Fruit fly (Drosophila melanogaster) whole organism, embryonic: ENCODE data around the gene CG1943.

Experiments
- B-H1 ChIP-seq: fragments of 200-800 bp; sonication (Bioruptor generic); IDR thresholded peaks from 3 replicates; pipeline ENCODE4 v1.3.6; 2022; ENCODE audit warnings: missing biosample characterization, missing genetic modification characterization
- B-H2 ChIP-seq: fragments of 200-800 bp; sonication (Bioruptor generic); optimal IDR thresholded peaks from 2 replicates; lab custom pipeline; 2018; ENCODE audit warnings: missing biosample characterization, mild to moderate bottlenecking, missing genetic modification characterization
- CG10209 ChIP-seq: fragments of 200-800 bp; sonication (Bioruptor generic); optimal IDR thresholded peaks from 3 replicates; lab custom pipeline; 2017; ENCODE audit warnings: missing biosample characterization, mild to moderate bottlenecking, missing genetic modification characterization, missing genetic modification reagents
- CG10959 ChIP-seq: fragments of 200-800 bp; sonication (Bioruptor generic); IDR thresholded peaks from 2 replicates; pipeline ENCODE4 v1.3.6; 2022; ENCODE audit warnings: missing biosample characterization, missing genetic modification characterization
- CG11085 ChIP-seq: fragments of 200-800 bp; sonication (Bioruptor generic); IDR thresholded peaks from 2 replicates; pipeline ENCODE4 v1.3.6; 2022; ENCODE audit warnings: missing biosample characterization, missing genetic modification characterization
- CG11247 ChIP-seq: fragments of 200-800 bp; sonication (Bioruptor generic); IDR thresholded peaks from 2 replicates; pipeline ENCODE4 v1.3.6; 2022; ENCODE audit warnings: missing biosample characterization, missing genetic modification characterization
- CG12071 ChIP-seq: fragments of 200-800 bp; sonication (Bioruptor generic); optimal IDR thresholded peaks from 3 replicates; lab custom pipeline; 2018; ENCODE audit warnings: missing biosample characterization, mild to moderate bottlenecking, missing genetic modification characterization
- CG18599 ChIP-seq: fragments of 200-800 bp; sonication (Bioruptor generic); optimal IDR thresholded peaks from 3 replicates; lab custom pipeline; 2017; ENCODE audit warnings: missing biosample characterization, missing genetic modification characterization, mild to moderate bottlenecking, moderate library complexity, missing genetic modification reagents
- CG2116 ChIP-seq: fragments of 200-800 bp; sonication (Bioruptor generic); optimal IDR thresholded peaks from 3 replicates; lab custom pipeline; 2018; ENCODE audit warnings: missing biosample characterization, mild to moderate bottlenecking, missing genetic modification characterization
- CG32532 ChIP-seq: fragments of 200-800 bp; sonication (Bioruptor generic); IDR thresholded peaks from 2 replicates; pipeline ENCODE4 v1.3.6; 2022; ENCODE audit warnings: missing biosample characterization, missing genetic modification characterization
- CG32772 ChIP-seq: fragments of 200-800 bp; sonication (Bioruptor generic); IDR thresholded peaks from 2 replicates; pipeline ENCODE4 v1.3.6; 2022; ENCODE audit warnings: missing biosample characterization, missing genetic modification characterization
- CG3838 ChIP-seq: fragments of 200-800 bp; sonication (Bioruptor generic); optimal IDR thresholded peaks from 3 replicates; lab custom pipeline; 2016; ENCODE audit warnings: missing biosample characterization, missing genetic modification characterization
- CG4360 ChIP-seq: fragments of 200-800 bp; sonication (Bioruptor generic); IDR thresholded peaks from 2 replicates; pipeline ENCODE4 v1.3.6; 2022; ENCODE audit warnings: missing biosample characterization, missing genetic modification characterization
- CG4404 ChIP-seq: fragments of 200-800 bp; sonication (Bioruptor generic); IDR thresholded peaks from 2 replicates; pipeline ENCODE4 v1.3.6; 2022; ENCODE audit warnings: missing biosample characterization, missing genetic modification characterization
- CG4707 ChIP-seq: fragments of 200-800 bp; sonication (Bioruptor generic); optimal IDR thresholded peaks from 2 replicates; lab custom pipeline; 2018; ENCODE audit warnings: missing biosample characterization, mild to moderate bottlenecking, missing genetic modification characterization, moderate library complexity
- CG4730 ChIP-seq: fragments of 200-800 bp; sonication (Bioruptor generic); IDR thresholded peaks from 2 replicates; pipeline ENCODE4 v1.3.6; 2022; ENCODE audit warnings: missing biosample characterization, missing genetic modification characterization
- CG6854 ChIP-seq: fragments of 200-800 bp; sonication (Bioruptor generic); optimal IDR thresholded peaks from 3 replicates; lab custom pipeline; 2017; ENCODE audit warnings: missing biosample characterization, mild to moderate bottlenecking, missing genetic modification characterization
- CG8765 ChIP-seq: fragments of 200-800 bp; sonication (Bioruptor generic); IDR thresholded peaks from 2 replicates; pipeline ENCODE4 v1.3.6; 2022; ENCODE audit warnings: missing biosample characterization, missing genetic modification characterization
- CG9437 ChIP-seq: fragments of 200-800 bp; sonication (Bioruptor generic); optimal IDR thresholded peaks from 2 replicates; lab custom pipeline; 2018; ENCODE audit warnings: missing biosample characterization, mild to moderate bottlenecking, missing genetic modification characterization
- CG9727 ChIP-seq: fragments of 200-800 bp; sonication (Bioruptor generic); optimal IDR thresholded peaks from 3 replicates; lab custom pipeline; 2017; ENCODE audit warnings: missing biosample characterization, mild to moderate bottlenecking, missing genetic modification characterization
- CoRest ChIP-seq: fragments of 200-800 bp; sonication (Bioruptor generic); optimal IDR thresholded peaks from 3 replicates; lab custom pipeline; 2018; ENCODE audit warnings: missing biosample characterization, mild to moderate bottlenecking, missing genetic modification characterization, moderate library complexity
- Dref ChIP-seq: fragments of 200-800 bp; sonication (Bioruptor generic); IDR thresholded peaks from 2 replicates; pipeline ENCODE4 v1.3.6; 2022; ENCODE audit warnings: missing biosample characterization, missing genetic modification characterization
- Hand ChIP-seq: fragments of 200-800 bp; sonication (Bioruptor generic); optimal IDR thresholded peaks from 2 replicates; lab custom pipeline; 2017; ENCODE audit warnings: mild to moderate bottlenecking, missing biosample characterization, missing genetic modification reagents, missing genetic modification characterization
- HmgZ ChIP-seq: fragments of 200-800 bp; sonication (Bioruptor generic); optimal IDR thresholded peaks from 2 replicates; lab custom pipeline; 2018; ENCODE audit warnings: missing biosample characterization, mild to moderate bottlenecking, missing genetic modification characterization
- Hmr ChIP-seq: fragments of 200-800 bp; sonication (Bioruptor generic); optimal IDR thresholded peaks from 3 replicates; lab custom pipeline; 2017; ENCODE audit warnings: mild to moderate bottlenecking, missing biosample characterization, missing genetic modification reagents, missing genetic modification characterization
- Med ChIP-seq: fragments of 200-800 bp; sonication (Bioruptor generic); peaks from one replicate; lab custom pipeline; 2016; ENCODE audit warnings: missing biosample characterization, missing genetic modification characterization, mild to moderate bottlenecking, inconsistent platforms, moderate library complexity
- Mes4 ChIP-seq: fragments of 200-800 bp; sonication (Bioruptor generic); optimal IDR thresholded peaks from 2 replicates; lab custom pipeline; 2016; ENCODE audit warnings: missing biosample characterization, missing genetic modification characterization
- PHDP ChIP-seq: fragments of 200-800 bp; sonication (Bioruptor generic); optimal IDR thresholded peaks from 3 replicates; lab custom pipeline; 2018; ENCODE audit warnings: missing biosample characterization, mild to moderate bottlenecking, missing genetic modification characterization, moderate library complexity
- ac ChIP-seq: fragments of 200-800 bp; sonication (Bioruptor generic); optimal IDR thresholded peaks from 3 replicates; lab custom pipeline; 2017; ENCODE audit warnings: missing biosample characterization, mild to moderate bottlenecking, missing genetic modification characterization
- ap ChIP-seq: fragments of 200-800 bp; sonication (Bioruptor generic); IDR thresholded peaks from 2 replicates; pipeline ENCODE4 v1.3.6; 2022; ENCODE audit warnings: missing biosample characterization, missing genetic modification characterization
- br ChIP-seq: fragments of >200 bp; optimal IDR thresholded peaks from 2 replicates; lab custom pipeline; 2017
- cwo ChIP-seq: fragments of 200-800 bp; sonication (Bioruptor generic); optimal IDR thresholded peaks from 3 replicates; lab custom pipeline; 2017; ENCODE audit warnings: missing biosample characterization, missing genetic modification characterization, mild to moderate bottlenecking, moderate library complexity, missing genetic modification reagents
- dysf ChIP-seq: fragments of 200-800 bp; sonication (Bioruptor generic); IDR thresholded peaks from 3 replicates; pipeline ENCODE4 v1.3.6; 2022; ENCODE audit warnings: missing biosample characterization, missing genetic modification characterization
- exex ChIP-seq: fragments of 200-800 bp; sonication (Bioruptor generic); optimal IDR thresholded peaks from 4 replicates; lab custom pipeline; 2018; ENCODE audit warnings: missing biosample characterization, mild to moderate bottlenecking, missing genetic modification characterization, moderate library complexity
- eyg ChIP-seq: fragments of 200-800 bp; sonication (Bioruptor generic); optimal IDR thresholded peaks from 3 replicates; lab custom pipeline; 2016; ENCODE audit warnings: missing biosample characterization, missing genetic modification characterization
- gem ChIP-seq: fragments of 200-800 bp; sonication (Bioruptor generic); optimal IDR thresholded peaks from 2 replicates; lab custom pipeline; 2019; ENCODE audit warnings: missing biosample characterization, mild to moderate bottlenecking, missing genetic modification characterization, moderate library complexity
- gro ChIP-seq: fragments of 200-800 bp; sonication (Bioruptor generic); optimal IDR thresholded peaks from 2 replicates; lab custom pipeline; 2016; ENCODE audit warnings: missing biosample characterization, missing genetic modification characterization
- gsb ChIP-seq: fragments of 200-800 bp; sonication (Bioruptor generic); IDR thresholded peaks from 2 replicates; pipeline ENCODE4 v1.3.6; 2022; ENCODE audit warnings: missing biosample characterization, missing genetic modification characterization
- hkb ChIP-seq, 2 experiments: fragments of 200-800 bp in 1 of 2; fragments of >200 bp in 1 of 2; sonication (Bioruptor generic) in 1 of 2; IDR thresholded peaks in 1 of 2; optimal IDR thresholded peaks in 1 of 2; 2 replicates each; pipeline versions ENCODE4 v1.3.6 to Lab custom; 2017 to 2022; ENCODE audit warnings: missing biosample characterization in 1 of 2, missing genetic modification characterization in 1 of 2
- ind ChIP-seq: fragments of 200-800 bp; sonication (Bioruptor generic); optimal IDR thresholded peaks from 3 replicates; lab custom pipeline; 2016; ENCODE audit warnings: missing biosample characterization, missing genetic modification characterization
- klu ChIP-seq: fragments of 200-800 bp; sonication (Bioruptor generic); IDR thresholded peaks from 2 replicates; pipeline ENCODE4 v1.3.6; 2022; ENCODE audit warnings: missing biosample characterization, missing genetic modification characterization
- kni ChIP-seq: fragments of 200-800 bp; sonication (Bioruptor generic); optimal IDR thresholded peaks from 3 replicates; lab custom pipeline; 2017; ENCODE audit warnings: mild to moderate bottlenecking, missing biosample characterization, missing genetic modification reagents, missing genetic modification characterization
- odd ChIP-seq: fragments of 200-800 bp; sonication (Bioruptor generic); optimal IDR thresholded peaks from 2 replicates; lab custom pipeline; 2017; ENCODE audit warnings: missing biosample characterization, mild to moderate bottlenecking, missing genetic modification characterization
- pfk ChIP-seq: fragments of 200-800 bp; sonication (Bioruptor generic); optimal IDR thresholded peaks from 2 replicates; lab custom pipeline; 2018; ENCODE audit warnings: missing biosample characterization, mild to moderate bottlenecking, missing genetic modification characterization, moderate library complexity
- pita ChIP-seq: fragments of 200-800 bp; sonication (Bioruptor generic); optimal IDR thresholded peaks from 2 replicates; lab custom pipeline; 2017; ENCODE audit warnings: missing biosample characterization, mild to moderate bottlenecking, missing genetic modification characterization
- ro ChIP-seq: fragments of 200-800 bp; sonication (Bioruptor generic); IDR thresholded peaks from 2 replicates; pipeline ENCODE4 v1.3.6; 2022; ENCODE audit warnings: missing biosample characterization, missing genetic modification characterization
- slbo ChIP-seq: fragments of 200-800 bp; sonication (Bioruptor generic); IDR thresholded peaks from 2 replicates; pipeline ENCODE4 v1.3.6; 2022; ENCODE audit warnings: missing biosample characterization, missing genetic modification characterization
- stc ChIP-seq: fragments of 200-800 bp; sonication (Bioruptor generic); IDR thresholded peaks from 2 replicates; pipeline ENCODE4 v1.3.6; 2022; ENCODE audit warnings: missing biosample characterization, missing genetic modification characterization
- unpg ChIP-seq: fragments of 200-800 bp; sonication (Bioruptor generic); optimal IDR thresholded peaks from 3 replicates; lab custom pipeline; 2018; ENCODE audit warnings: missing biosample characterization, mild to moderate bottlenecking, missing genetic modification characterization, moderate library complexity
- zfh1 ChIP-seq: fragments of 200-800 bp; sonication (Bioruptor generic); IDR thresholded peaks from 3 replicates; pipeline ENCODE4 v1.3.6; 2022; ENCODE audit warnings: missing biosample characterization, missing genetic modification characterization
- zfh2 ChIP-seq: fragments of 200-800 bp; sonication (Bioruptor generic); optimal IDR thresholded peaks from 2 replicates; lab custom pipeline; 2016; ENCODE audit warnings: missing biosample characterization, missing genetic modification characterization

The CG1943 gene

DNA sequence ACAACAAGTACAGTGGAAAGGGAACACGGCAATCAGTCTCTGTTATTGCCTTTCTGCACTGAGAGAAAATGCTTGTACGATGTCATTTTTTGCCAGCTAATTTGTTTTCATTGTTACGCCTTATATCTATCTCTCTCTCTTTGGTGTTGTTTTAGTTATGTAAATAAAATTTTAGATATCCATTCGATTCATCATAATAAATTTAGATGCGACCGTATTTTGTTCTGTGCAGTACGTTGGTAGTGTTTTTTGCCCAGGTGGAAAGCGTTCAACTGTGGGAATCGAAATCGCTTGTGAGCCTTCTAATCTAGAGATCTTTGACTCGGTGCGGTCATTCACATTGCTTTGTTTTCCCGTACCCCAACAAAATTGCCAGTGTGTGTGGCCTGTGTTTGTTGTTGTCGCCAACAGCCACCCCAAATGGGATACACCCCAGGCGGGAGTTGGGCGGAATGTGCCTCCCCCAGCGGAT lies 1.1 kb downstream of the CG1943 start (continued):
- TF ChIP-seq HmgZ (tag; lab: Kevin White, UChicago) (peak; percentile 95), Hmr (GFP tag; lab: Kevin White, UChicago) (peak; percentile 92), CG4730 (GFP tag; lab: Robert Waterston, UW) (no peak), zfh2 (GFP tag; lab: Kevin White, UChicago) (peak; percentile 82), ind (peak; percentile 93), CG6854 (GFP tag; lab: Kevin White, UChicago) (peak; percentile 90), cwo (GFP tag; lab: Kevin White, UChicago) (peak; percentile 88), klu (no peak), CoRest (tag; lab: Kevin White, UChicago) (peak; percentile 87), CG9437 (GFP tag; lab: Kevin White, UChicago) (peak; percentile 80), CG9727 (GFP tag; lab: Kevin White, UChicago) (peak; percentile 92), CG4404 (GFP tag; lab: Robert Waterston, UW) (no peak), CG2116 (GFP tag; lab: Kevin White, UChicago) (peak; percentile 64), CG8765 (GFP tag; lab: Robert Waterston, UW) (no peak), CG11085 (no peak), CG32532 (GFP tag; lab: Robert Waterston, UW) (no peak), hkb (optimal IDR thresholded peaks at IDR 0.05; lab: Kevin White, UChicago) (no peak), hkb (GFP tag; IDR thresholded peaks at IDR 0.05; lab: Robert Waterston, UW) (no peak), CG32772 (no peak), CG11247 (no peak), CG10959 (GFP tag; lab: Robert Waterston, UW) (no peak), B-H2 (GFP tag; lab: Kevin White, UChicago) (peak; percentile 65), Dref (GFP tag; lab: Robert Waterston, UW) (no peak), odd (GFP tag; lab: Kevin White, UChicago) (peak; percentile 77), CG12071 (peak; percentile 85), gsb (GFP tag; lab: Robert Waterston, UW) (no peak), ro (GFP tag; lab: Robert Waterston, UW) (no peak), B-H1 (GFP tag; lab: Robert Waterston, UW) (no peak), slbo (no peak), dysf (GFP tag; lab: Robert Waterston, UW) (no peak), exex (tag; lab: Kevin White, UChicago) (peak; percentile 76), stc (GFP tag; lab: Robert Waterston, UW) (no peak), gro (GFP tag; lab: Kevin White, UChicago) (peak; percentile 94), CG10209 (GFP tag; lab: Kevin White, UChicago) (peak; percentile 90)

DNA sequence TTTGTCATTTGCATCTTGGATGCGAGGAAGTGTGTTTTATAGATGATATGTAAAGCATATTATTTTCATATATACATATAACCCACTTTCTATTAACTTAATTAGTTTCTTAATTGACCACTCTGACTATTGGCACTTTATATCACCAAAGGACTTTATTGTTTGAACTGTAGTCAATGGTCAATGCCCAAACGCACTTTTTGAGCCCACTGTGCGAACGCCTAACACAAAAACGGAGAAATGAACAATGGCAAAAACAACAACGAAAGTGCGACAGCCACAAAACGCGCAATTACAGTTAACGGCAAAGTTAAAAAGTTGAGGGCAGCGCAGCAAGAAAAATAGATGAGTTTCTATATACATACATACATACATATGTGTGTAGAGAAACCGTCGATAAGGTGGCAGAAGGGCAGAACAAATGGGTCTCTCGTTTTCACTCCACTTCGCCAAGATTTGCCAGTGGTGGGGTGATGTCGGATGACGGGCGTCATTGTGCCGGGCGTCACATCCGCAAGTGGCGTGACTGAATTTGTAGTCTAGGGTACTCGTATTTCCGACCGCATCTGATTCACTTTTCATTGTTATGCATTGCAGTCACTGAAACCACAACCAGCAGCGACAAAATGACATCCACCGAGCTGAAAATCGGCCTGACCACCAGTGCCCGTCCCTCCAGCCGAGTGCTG lies 1.8 kb downstream of the CG1943 start:
- TF ChIP-seq pfk (GFP tag; lab: Kevin White, UChicago) (peak; percentile 24), CG18599 (peak; percentile 9), br (no peak), gem (tag; lab: Kevin White, UChicago) (peak; percentile 23), PHDP (tag; lab: Kevin White, UChicago) (peak; percentile 21), CG3838 (GFP tag; lab: Kevin White, UChicago) (no peak), CG4360 (GFP tag; lab: Robert Waterston, UW) (0 out of 2 replicates have a peak, but pooled peaks have one; percentile 14), eyg (no peak), kni (no peak), ac (GFP tag; lab: Kevin White, UChicago) (no peak), unpg (GFP tag; lab: Kevin White, UChicago) (peak; percentile 14), Mes4 (GFP tag; lab: Kevin White, UChicago) (no peak), CG4707 (GFP tag; lab: Kevin White, UChicago) (peak; percentile 89), ap (GFP tag; lab: Robert Waterston, UW) (no peak), pita (GFP tag; lab: Kevin White, UChicago) (no peak), Hand (peak; percentile 44), Med (GFP tag; lab: Kevin White, UChicago) (peak; percentile 80), zfh1 (GFP tag; lab: Robert Waterston, UW) (0 out of 3 replicates have a peak, but pooled peaks have one; percentile 23)
